Fruit fly (Drosophila melanogaster): Measurements from ENCODE around the gene Nepl19.

Nepl19 gene

DNA sequence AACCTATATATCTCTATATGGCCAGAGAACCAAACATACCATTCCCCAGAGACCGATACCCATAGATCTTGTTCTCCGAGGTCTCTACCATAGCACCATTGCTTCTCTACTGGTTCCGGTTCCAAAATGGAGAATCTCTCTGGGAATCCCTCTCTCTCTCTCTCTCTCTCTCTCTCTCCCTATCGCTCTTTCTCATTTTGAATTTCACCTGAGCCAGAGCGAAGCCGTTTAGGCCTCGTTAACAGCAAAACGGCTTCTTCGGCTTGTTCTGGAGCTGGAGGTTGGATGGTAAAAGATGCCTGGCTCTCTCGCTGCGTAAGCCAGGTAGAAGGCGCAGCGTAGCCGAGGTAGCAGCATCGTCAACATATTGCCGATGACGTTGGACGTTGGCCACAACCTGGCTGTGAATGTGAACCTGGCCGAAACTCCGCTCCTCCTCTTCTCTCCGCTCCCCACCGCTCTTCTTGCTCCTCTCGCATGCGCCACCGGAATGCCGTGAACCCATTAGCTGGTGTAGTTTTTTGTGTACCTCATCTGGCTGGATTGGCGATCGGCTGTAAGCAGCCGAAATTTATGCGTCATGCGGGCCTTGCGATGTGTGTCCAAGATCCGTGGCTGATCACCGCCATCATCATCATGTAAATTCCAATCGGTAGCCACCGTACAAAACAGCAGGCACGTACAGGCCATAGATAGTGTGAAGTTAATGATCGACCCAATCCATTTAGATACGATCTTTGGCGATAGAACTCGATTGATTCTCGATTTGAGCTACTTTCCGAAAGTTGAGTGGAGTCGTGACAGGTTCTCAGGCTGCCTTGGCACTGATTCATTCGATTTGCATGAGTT lies 18.4 kb downstream of the Nepl19 start (continued):
- TF ChIP-seq chinmo (GFP tag; IDR thresholded peaks at IDR 0.05; ENCODE audit: partially characterized antibody) (peak; percentile 75; the same call in 2 of the 4 replicates), CG13894 (tag; optimal IDR thresholded peaks at IDR 0.05) (peak; percentile 18), CG1603 (tag; optimal IDR thresholded peaks at IDR 0.05) (no peak), inv (GFP tag; IDR thresholded peaks at IDR 0.05; ENCODE audit: partially characterized antibody) (no peak), CG18011 (GFP tag; optimal IDR thresholded peaks at IDR 0.05) (no peak), gem (tag; optimal IDR thresholded peaks at IDR 0.05) (no peak), gro (GFP tag; optimal IDR thresholded peaks at IDR 0.05) (no peak), MTF-1 (GFP tag; optimal IDR thresholded peaks at IDR 0.05; ENCODE audit: borderline replicate concordance) (no peak), pros (GFP tag; optimal IDR thresholded peaks at IDR 0.05) (peak; percentile 39), ci (GFP tag; IDR thresholded peaks at IDR 0.05) (no peak), ewg (GFP tag; optimal IDR thresholded peaks at IDR 0.05) (no peak), nom (GFP tag; optimal IDR thresholded peaks at IDR 0.05) (peak; percentile 17), stc (GFP tag; IDR thresholded peaks at IDR 0.05) (no peak), CG15514 (GFP tag; optimal IDR thresholded peaks at IDR 0.05) (peak; percentile 97), jumu (GFP tag; optimal IDR thresholded peaks at IDR 0.05) (no peak), esg (GFP tag; conservative IDR thresholded peaks at IDR 0.05) (no peak), Neu2 (GFP tag; optimal IDR thresholded peaks at IDR 0.05; ENCODE audit: borderline replicate concordance) (no peak), slp2 (GFP tag; optimal IDR thresholded peaks at IDR 0.05) (no peak), sob (GFP tag; IDR thresholded peaks at IDR 0.05) (peak; percentile 61), CG9876 (GFP tag; optimal IDR thresholded peaks at IDR 0.05) (no peak), Poxn (GFP tag; IDR thresholded peaks at IDR 0.05) (no peak), vvl (GFP tag; IDR thresholded peaks at IDR 0.05) (peak; percentile 39; the same call in 1 of the 2 replicates), sd (tag; optimal IDR thresholded peaks at IDR 0.05) (peak; percentile 89), CG17612 (GFP tag; IDR thresholded peaks at IDR 0.05) (no peak), Sox100B (GFP tag; optimal IDR thresholded peaks at IDR 0.05) (no peak), pb (GFP tag; optimal IDR thresholded peaks at IDR 0.05) (no peak), CG6683 (GFP tag; optimal IDR thresholded peaks at IDR 0.05) (no peak), Med (GFP tag) (peak; percentile 69), Ada2b (GFP tag; IDR thresholded peaks at IDR 0.05) (no peak), NC2α (GFP tag; optimal IDR thresholded peaks at IDR 0.05) (no peak), CG5180 (GFP tag; optimal IDR thresholded peaks at IDR 0.05) (no peak), lab (GFP tag; optimal IDR thresholded peaks at IDR 0.05) (no peak)

DNA sequence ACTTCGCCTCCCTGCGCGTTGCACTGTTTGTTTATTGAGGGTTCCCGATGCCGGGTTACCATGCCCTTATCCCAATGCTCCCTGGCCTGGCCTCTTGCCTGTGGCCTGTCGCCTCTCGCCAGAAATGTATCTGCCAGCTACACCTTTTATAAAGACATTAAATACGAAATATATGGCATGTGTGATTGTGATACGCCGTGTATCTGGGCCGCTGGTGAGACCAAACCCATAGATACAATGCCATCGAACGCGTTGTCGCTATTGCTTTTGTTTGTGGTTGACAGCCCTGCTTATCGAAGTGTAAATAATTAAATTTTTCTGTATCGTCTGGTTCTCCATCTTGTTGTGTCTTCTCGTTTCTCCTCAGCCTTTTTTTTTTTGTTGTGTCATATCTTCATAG lies 19.3 kb downstream of the Nepl19 start:
- TF ChIP-seq zen (tag; optimal IDR thresholded peaks at IDR 0.05) (no peak), CG15479 (GFP tag; optimal IDR thresholded peaks at IDR 0.05) (peak; percentile 9), CG9876 (GFP tag; optimal IDR thresholded peaks at IDR 0.05) (no peak), CG2889 (GFP tag; IDR thresholded peaks at IDR 0.05) (no peak), tll (GFP tag; optimal IDR thresholded peaks at IDR 0.05) (no peak), NK7.1 (GFP tag; optimal IDR thresholded peaks at IDR 0.05) (no peak), bsh (GFP tag; optimal IDR thresholded peaks at IDR 0.05) (no peak), CG4360 (GFP tag; IDR thresholded peaks at IDR 0.05) (no peak), bab2 (GFP tag; optimal IDR thresholded peaks at IDR 0.05) (no peak), insv (GFP tag; optimal IDR thresholded peaks at IDR 0.05) (no peak), trem (tag; optimal IDR thresholded peaks at IDR 0.05) (no peak), crol (GFP tag; IDR thresholded peaks at IDR 0.05) (0 out of 2 replicates have a peak, but pooled peaks have one; percentile 11), kni (GFP tag; optimal IDR thresholded peaks at IDR 0.05) (no peak), fru (optimal IDR thresholded peaks at IDR 0.05) (no peak), CG17385 (GFP tag; optimal IDR thresholded peaks at IDR 0.05) (no peak), Hr78 (GFP tag; optimal IDR thresholded peaks at IDR 0.05) (no peak), gce (GFP tag; IDR thresholded peaks at IDR 0.05) (no peak), sens (GFP tag) (peak; percentile 5), exex (tag; optimal IDR thresholded peaks at IDR 0.05) (no peak)

Data from whole organism, embryonic.